Worm (Caenorhabditis elegans) whole organism, midembryonic: ENCODE measurements around the gene F21D9.4.
"Not testable (repeated sequence)": the region's sequence is repeated elsewhere in the genome, so short reads cannot be mapped to it uniquely, and the experiment has no call there.

Source experiments
- T22C8.4 ChIP-seq: fragments of 200-800 bp; sonication (Bioruptor generic); IDR thresholded peaks from 2 replicates; pipeline ENCODE4 v1.3.6; 2022; ENCODE audit warnings: missing genetic modification characterization, missing compliant biosample characterization
- cog-1 ChIP-seq: sonication (generic microtip); optimal IDR thresholded peaks from 2 replicates; lab custom pipeline; 2016; ENCODE audit warnings: missing genetic modification characterization, missing compliant biosample characterization
- flt-1 ChIP-seq: fragments of 200-800 bp; sonication (Bioruptor generic); IDR thresholded peaks from 2 replicates; pipeline ENCODE4 v1.3.6; 2022; ENCODE audit warnings: missing genetic modification characterization, missing compliant biosample characterization
- klf-2 ChIP-seq: fragments of 200-800 bp; sonication (Bioruptor generic); conservative IDR thresholded peaks from 2 replicates; pipeline ENCODE4 v1.3.6; 2022; ENCODE audit warnings: missing genetic modification reagents, missing genetic modification characterization, missing compliant biosample characterization
- med-1 ChIP-seq: sonication (generic microtip); optimal IDR thresholded peaks from 2 replicates; lab custom pipeline; 2017; ENCODE audit warnings: missing genetic modification characterization, mild to moderate bottlenecking, missing compliant biosample characterization, antibody characterized with exemption, missing genetic modification reagents; ENCODE audit not compliant: insufficient read depth
- ref-1 ChIP-seq: fragments of 200-800 bp; sonication (Bioruptor generic); conservative IDR thresholded peaks from 2 replicates; pipeline ENCODE4 v1.3.6; 2022; ENCODE audit warnings: missing genetic modification reagents, missing genetic modification characterization, missing compliant biosample characterization
- tab-1 ChIP-seq: fragments of 200-800 bp; sonication (Bioruptor generic); IDR thresholded peaks from 2 replicates; pipeline ENCODE4 v1.3.6; 2022; ENCODE audit warnings: missing genetic modification characterization, missing compliant biosample characterization
- ztf-23 ChIP-seq: fragments of 200-800 bp; sonication (Bioruptor generic); IDR thresholded peaks from 2 replicates; pipeline ENCODE4 v1.3.6; 2022; ENCODE audit warnings: missing genetic modification reagents, missing genetic modification characterization, missing compliant biosample characterization
- ztf-29 ChIP-seq: fragments of 200-800 bp; sonication (Bioruptor generic); IDR thresholded peaks from 2 replicates; pipeline ENCODE4 v1.3.6; 2022; ENCODE audit warnings: missing genetic modification reagents, missing genetic modification characterization, missing compliant biosample characterization

The F21D9.4 gene

DNA sequence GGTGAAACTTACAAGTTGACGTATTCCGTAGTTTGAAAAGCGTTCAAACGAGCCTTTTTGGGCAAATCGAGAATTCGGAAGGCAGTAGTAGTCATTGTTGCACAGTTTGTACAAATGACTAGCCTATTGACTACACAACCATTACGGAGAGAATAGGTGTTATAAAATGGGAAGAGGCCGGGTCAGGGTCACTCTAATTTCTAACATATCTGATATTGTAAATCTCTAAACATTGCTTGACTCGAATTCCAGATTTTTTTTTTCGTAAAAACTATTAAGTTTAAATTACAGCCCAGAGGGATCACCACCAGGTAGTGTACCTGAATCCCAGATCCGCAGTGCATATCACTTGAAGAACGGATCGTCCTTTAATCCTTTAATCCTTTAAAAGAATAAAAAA is 16.4 kb upstream of the F21D9.4 start, which contains the start of gene fbxb-2:
Gene fbxb-2 (minus strand): TSS at position 101 of the 400 bp plus-strand sequence.
- TF ChIP-seq ref-1 (no peak), flt-1 (GFP tag; lab: Robert Waterston, UW) (no peak), klf-2 (GFP tag; lab: Robert Waterston, UW) (no peak), ztf-23 (no peak), cog-1 (no peak), med-1 (GFP tag; lab: Kevin White, UChicago) (no peak), T22C8.4 (GFP tag; lab: Robert Waterston, UW) (no peak), ztf-29 (GFP tag; lab: Robert Waterston, UW) (no peak), tab-1 (GFP tag; lab: Robert Waterston, UW) (no peak)

DNA sequence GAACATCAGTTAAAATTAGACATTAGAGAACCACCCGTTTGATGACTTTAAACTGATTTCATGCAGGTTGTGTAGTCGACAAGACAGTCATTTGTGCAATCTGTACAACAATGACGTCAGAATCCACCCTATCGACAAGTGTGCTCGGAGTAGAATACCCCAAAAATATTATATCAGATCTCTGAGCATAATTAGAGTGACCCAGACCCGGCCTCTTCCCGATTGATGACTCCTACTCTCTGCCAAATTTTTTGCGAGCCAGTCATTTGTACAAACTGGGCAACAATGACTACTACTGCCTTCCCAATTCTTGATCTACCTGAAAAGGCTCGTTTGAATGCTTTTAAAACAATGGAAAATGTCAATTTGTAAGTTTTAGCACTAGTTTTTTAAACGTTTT is 13.5 kb upstream of the F21D9.4 start, which contains the start of the genes fbxb-115 and fbxb-1:
Gene fbxb-115 (minus strand): TSS at position 101 of the 400 bp plus-strand sequence.
Gene fbxb-1 (plus strand): TSS at position 226 of the 400 bp plus-strand sequence.
- TF ChIP-seq tab-1 (GFP tag; lab: Robert Waterston, UW), result no peak
- TF ChIP-seq cog-1, result no peak
- TF ChIP-seq med-1 (GFP tag; lab: Kevin White, UChicago), result no peak
- no peak for TF ChIP-seq ztf-29 (GFP tag; lab: Robert Waterston, UW)
- TF ChIP-seq flt-1 (GFP tag; lab: Robert Waterston, UW), result no peak
- no peak for TF ChIP-seq ref-1
- no peak for TF ChIP-seq klf-2 (GFP tag; lab: Robert Waterston, UW)
- TF ChIP-seq ztf-23, result no peak
- TF ChIP-seq T22C8.4 (GFP tag; lab: Robert Waterston, UW), result no peak

DNA sequence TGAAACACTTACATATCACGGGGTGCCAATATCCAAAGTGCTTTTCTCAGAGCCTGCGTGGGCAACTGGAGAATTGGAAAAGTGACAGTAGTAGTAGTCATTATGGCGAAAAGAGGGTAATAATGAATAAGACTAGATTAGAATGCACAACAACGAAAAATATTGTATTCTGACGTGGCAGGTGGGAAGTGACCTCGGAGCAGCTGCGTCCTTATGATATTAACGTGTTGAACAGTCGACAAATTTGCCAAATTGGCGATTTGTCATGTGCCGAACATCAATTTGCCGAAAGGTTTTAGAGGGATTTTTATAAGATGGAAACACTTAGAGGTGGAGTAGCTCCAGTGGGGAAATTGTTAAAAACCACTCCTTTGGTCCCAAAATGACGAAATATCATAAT is 2.6 kb upstream of the F21D9.4 start, which contains the start of gene str-81:
Gene str-81 (minus strand): TSS at position 101 of the 400 bp plus-strand sequence.
- TF ChIP-seq klf-2 (GFP tag; lab: Robert Waterston, UW) (no peak), ztf-29 (GFP tag; lab: Robert Waterston, UW) (no peak), cog-1 (no peak), T22C8.4 (GFP tag; lab: Robert Waterston, UW) (no peak), ref-1 (no peak), ztf-23 (no peak), med-1 (GFP tag; lab: Kevin White, UChicago) (no peak), flt-1 (GFP tag; lab: Robert Waterston, UW) (no peak), tab-1 (GFP tag; lab: Robert Waterston, UW) (no peak)

DNA sequence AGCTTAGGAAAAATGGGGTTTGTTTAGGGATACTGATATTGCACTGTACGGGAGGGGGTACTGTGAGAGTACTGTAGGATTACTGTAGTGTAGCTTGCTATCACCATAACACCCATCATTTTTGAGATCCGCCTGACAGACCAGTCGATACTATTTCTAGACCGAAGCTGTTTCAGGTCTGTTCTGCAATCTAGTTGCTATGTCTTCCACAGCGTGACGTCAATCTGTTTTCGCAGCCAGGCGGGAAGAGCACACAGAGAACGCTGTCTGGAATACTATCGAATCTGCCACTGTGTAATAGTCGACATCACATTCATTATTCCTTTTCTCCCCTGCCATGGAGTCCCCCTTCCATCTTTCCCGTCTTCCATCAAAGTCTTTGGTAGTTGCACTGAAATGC is 1.8 kb upstream of the F21D9.4 start, which contains the start of gene F21D9.11:
Gene F21D9.11 (plus strand): TSS at position 301 of the 400 bp plus-strand sequence.
- no peak for TF ChIP-seq T22C8.4 (GFP tag; lab: Robert Waterston, UW)

DNA sequence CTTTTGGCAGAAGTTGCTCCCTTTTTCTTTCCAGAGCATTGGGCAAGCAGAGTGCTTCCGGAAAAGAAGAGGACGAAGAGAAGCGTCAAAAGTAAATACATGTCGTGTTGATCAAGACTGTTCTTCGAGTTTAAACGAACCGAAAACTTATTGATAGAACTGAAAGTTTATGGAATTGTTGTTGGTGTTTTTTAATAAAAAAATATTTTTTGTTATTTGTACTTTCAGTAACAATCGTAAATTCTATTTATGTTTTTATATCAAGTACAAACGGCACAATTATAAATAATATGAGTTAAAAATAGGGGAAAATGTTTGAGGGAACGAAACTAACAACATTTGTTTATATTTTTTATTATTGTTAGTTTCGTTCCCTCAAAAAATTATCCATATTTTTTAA is 4.0 kb downstream of the F21D9.4 start, which contains the start of gene F21D9.3:
Gene F21D9.3 (minus strand): TSS at position 101 of the 400 bp plus-strand sequence.
- no peak for TF ChIP-seq klf-2 (GFP tag; lab: Robert Waterston, UW)
- TF ChIP-seq ztf-29 (GFP tag; lab: Robert Waterston, UW), result no peak
- TF ChIP-seq ref-1, result no peak
- no peak for TF ChIP-seq tab-1 (GFP tag; lab: Robert Waterston, UW)
- TF ChIP-seq cog-1, result no peak
- no peak for TF ChIP-seq T22C8.4 (GFP tag; lab: Robert Waterston, UW)
- TF ChIP-seq med-1 (GFP tag; lab: Kevin White, UChicago), result no peak
- no peak for TF ChIP-seq ztf-23
- TF ChIP-seq flt-1 (GFP tag; lab: Robert Waterston, UW), result no peak

DNA sequence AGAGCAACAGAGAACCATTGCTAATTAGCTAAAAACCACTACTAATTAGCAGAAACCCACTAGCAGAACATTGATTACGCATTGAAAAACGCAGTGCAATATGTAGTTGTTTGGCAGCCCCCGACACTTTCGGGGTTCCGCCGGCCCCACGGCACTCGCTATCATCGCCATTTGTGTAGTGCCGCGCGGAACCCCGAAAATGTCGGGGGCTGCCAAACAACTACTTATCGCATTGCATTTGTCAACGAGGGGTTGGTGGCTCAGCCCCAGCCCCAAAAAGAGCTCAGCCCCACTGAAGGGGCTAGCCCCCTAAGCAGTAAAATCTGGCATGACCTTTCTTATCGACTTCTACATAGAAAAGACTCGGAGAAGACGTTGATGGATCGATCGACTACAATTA is 5.8 kb downstream of the F21D9.4 start:
- TF ChIP-seq T22C8.4 (GFP tag; lab: Robert Waterston, UW) (no peak), tab-1 (GFP tag; lab: Robert Waterston, UW) (no peak), ref-1 (no peak), klf-2 (GFP tag; lab: Robert Waterston, UW) (no peak), flt-1 (GFP tag; lab: Robert Waterston, UW) (no peak)

DNA sequence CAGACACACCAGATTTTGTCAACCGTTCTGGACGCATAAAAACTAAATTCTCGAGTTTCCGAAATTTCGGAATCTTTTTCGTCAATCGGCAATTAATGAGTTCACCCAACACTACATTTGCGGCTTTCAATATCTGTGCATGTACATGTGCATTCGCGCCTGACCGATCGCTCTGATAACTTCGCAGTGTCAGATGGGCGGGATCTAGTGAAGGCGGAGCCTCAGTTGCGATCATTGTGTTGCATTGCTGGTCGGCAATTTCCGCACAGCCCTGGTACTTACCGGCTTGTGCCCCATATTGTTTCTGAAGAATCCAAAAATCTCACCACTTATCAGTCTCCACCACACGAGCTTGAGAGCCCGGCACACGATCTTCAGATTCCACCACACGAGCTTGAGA is 7.1 kb downstream of the F21D9.4 start:
- TF ChIP-seq ztf-29 (GFP tag; lab: Robert Waterston, UW), result no peak
- TF ChIP-seq ref-1, result no peak
- no peak for TF ChIP-seq cog-1
- TF ChIP-seq tab-1 (GFP tag; lab: Robert Waterston, UW), result no peak
- no peak for TF ChIP-seq med-1 (GFP tag; lab: Kevin White, UChicago)
- no peak for TF ChIP-seq T22C8.4 (GFP tag; lab: Robert Waterston, UW)
- TF ChIP-seq klf-2 (GFP tag; lab: Robert Waterston, UW), result no peak
- TF ChIP-seq ztf-23, result no peak
- TF ChIP-seq flt-1 (GFP tag; lab: Robert Waterston, UW), result no peak

DNA sequence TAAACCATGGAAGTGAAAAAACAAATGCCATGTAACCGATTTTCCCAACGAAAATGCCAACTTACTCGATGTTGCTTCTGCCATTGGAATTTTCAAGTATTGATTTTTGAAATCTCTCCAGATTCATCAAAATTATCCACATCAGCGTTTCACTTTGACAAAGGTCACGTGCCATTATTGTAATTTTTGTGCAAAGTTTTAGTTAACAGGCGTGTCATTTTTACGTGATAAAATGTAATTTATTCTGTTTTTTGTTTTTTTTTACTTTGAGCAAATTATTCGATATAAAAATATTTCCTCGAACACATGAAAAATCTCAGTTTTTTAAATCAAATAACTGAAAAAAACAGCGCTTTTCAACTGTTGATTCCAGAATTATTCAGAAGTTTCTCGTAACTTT is 8.7 kb downstream of the F21D9.4 start, which contains the start of gene F21D9.2:
Gene F21D9.2 (minus strand): TSS at position 101 of the 400 bp plus-strand sequence.
- TF ChIP-seq med-1 (GFP tag; lab: Kevin White, UChicago), result no peak
- TF ChIP-seq tab-1 (GFP tag; lab: Robert Waterston, UW), result no peak

DNA sequence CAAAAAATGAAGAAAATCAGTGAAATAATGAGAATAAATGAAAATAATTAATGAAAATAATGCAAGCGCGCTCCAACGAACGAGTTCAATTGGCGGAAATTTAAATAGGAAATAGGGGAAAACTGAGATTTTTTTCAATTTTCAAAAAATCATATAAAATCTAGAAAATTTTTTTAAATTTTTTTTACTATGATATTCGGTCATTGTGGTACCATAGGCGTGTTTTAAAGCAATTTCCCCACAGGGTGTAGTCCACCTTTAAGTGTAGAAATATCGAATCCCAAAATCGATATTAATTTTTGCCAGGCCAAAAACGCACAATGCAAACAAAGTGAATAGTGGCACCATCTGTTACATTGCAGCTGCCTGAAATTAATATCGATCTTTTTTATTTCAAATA is 10.5 kb downstream of the F21D9.4 start, which contains the start of gene F21D9.1:
Gene F21D9.1 (plus strand): TSS at position 301 of the 400 bp plus-strand sequence.
- not testable (repeated sequence) for TF ChIP-seq cog-1; tab-1 (GFP tag; lab: Robert Waterston, UW); klf-2 (GFP tag; lab: Robert Waterston, UW)

DNA sequence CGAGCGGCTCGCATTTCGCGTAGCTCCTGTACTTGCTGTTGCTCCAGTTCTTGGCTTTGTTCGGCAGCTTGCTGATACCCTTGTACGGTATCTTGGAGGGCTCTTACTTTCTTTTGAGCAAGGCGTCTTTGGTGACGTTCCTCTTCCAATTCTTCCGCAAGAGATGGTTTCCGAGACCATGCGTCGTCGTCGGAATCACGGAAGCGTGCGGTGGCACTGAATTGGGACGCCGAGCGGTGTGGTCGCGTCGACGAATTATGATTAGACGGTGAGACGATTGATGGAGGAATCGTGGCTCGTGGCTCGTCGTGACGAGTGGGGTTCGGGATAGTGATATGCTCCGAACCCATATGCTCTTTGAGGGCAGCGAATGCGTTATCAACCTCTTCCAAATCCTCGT is 22.7 kb downstream of the F21D9.4 start:
- TF ChIP-seq ztf-29 (GFP tag; lab: Robert Waterston, UW), result no peak
- TF ChIP-seq cog-1, result no peak
- TF ChIP-seq flt-1 (GFP tag; lab: Robert Waterston, UW), result no peak
- TF ChIP-seq tab-1 (GFP tag; lab: Robert Waterston, UW), result no peak
- TF ChIP-seq klf-2 (GFP tag; lab: Robert Waterston, UW), result no peak
- no peak for TF ChIP-seq ref-1
- TF ChIP-seq ztf-23, result no peak
- no peak for TF ChIP-seq T22C8.4 (GFP tag; lab: Robert Waterston, UW)
- no peak for TF ChIP-seq med-1 (GFP tag; lab: Kevin White, UChicago)
